Fruit fly (Drosophila melanogaster): ENCODE results near the gene Pi3K92E.

DNA sequence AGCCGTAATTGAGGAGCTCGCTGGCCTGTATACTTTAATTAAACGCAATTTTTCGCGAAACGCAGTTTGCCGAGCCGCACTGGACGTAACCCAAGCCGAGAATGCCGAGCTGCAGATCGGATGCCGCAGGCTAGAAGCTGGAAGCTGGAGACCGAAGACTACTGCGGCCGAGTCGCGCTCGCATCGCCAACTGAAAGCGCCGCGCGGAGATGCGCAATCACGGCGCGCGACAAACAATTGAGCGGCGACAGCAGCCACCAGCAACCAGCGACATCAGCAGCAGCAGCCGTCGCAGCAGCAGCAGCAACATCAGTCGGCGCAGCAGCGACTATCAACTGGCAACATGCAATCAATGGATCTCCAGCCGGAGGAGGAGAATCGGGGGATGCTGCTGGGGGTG, 22.1 kb upstream of the Pi3K92E start:
- TF ChIP-seq CG10669 (GFP tag; optimal IDR thresholded peaks at IDR 0.05), result no peak
- TF ChIP-seq CG8119 (GFP tag; IDR thresholded peaks at IDR 0.05), result no peak
- TF ChIP-seq Met (GFP tag; optimal IDR thresholded peaks at IDR 0.05), result no peak
- no peak for TF ChIP-seq CG11762 (GFP tag; optimal IDR thresholded peaks at IDR 0.05; ENCODE audit: insufficient read depth)
- TF ChIP-seq CG6854 (GFP tag; optimal IDR thresholded peaks at IDR 0.05), result no peak
- TF ChIP-seq CG11902 (GFP tag; optimal IDR thresholded peaks at IDR 0.05), result no peak
- TF ChIP-seq Blimp-1 (GFP tag; optimal IDR thresholded peaks at IDR 0.05), result no peak

Data from whole organism, prepupa.